Worm (Caenorhabditis elegans): ENCODE data around the gene Y62E10A.20.
A peak's percentile ranks its signal among the peaks of the same experiment; 100 is the strongest.

Gene Y62E10A.20

ce11 chrIV:13400456-13401364, 14.8 kb upstream of the Y62E10A.20 start, which contains the start of the genes memi-2 and cyp-31A5:
Gene memi-2 (minus strand): TSS chrIV:13400506.
Gene cyp-31A5 (plus strand): TSS chrIV:13401289.
- TF ChIP-seq aly-2 (tag; optimal IDR thresholded peaks at IDR 0.05) = no peak
- TF ChIP-seq skn-1 (tag; optimal IDR thresholded peaks at IDR 0.05) = no peak
- no peak for TF ChIP-seq daf-12 (tag; optimal IDR thresholded peaks at IDR 0.05)
- no peak for TF ChIP-seq fkh-2 (tag; optimal IDR thresholded peaks at IDR 0.05)
- no peak for TF ChIP-seq tbx-2 (tag; optimal IDR thresholded peaks at IDR 0.05)
- TF ChIP-seq nhr-12 (tag; optimal IDR thresholded peaks at IDR 0.05) = no peak
- no peak for TF ChIP-seq nhr-25 (tag; optimal IDR thresholded peaks at IDR 0.05)
- TF ChIP-seq ceh-82 (tag; optimal IDR thresholded peaks at IDR 0.05) = no peak
- no peak for TF ChIP-seq lin-39 (tag; optimal IDR thresholded peaks at IDR 0.05)
- no peak for TF ChIP-seq ZK546.5 (tag; optimal IDR thresholded peaks at IDR 0.05)
- TF ChIP-seq unc-39 (tag; optimal IDR thresholded peaks at IDR 0.05) = no peak
- no peak for TF ChIP-seq R02D3.7 (tag; optimal IDR thresholded peaks at IDR 0.05)
- no peak for TF ChIP-seq mml-1 (tag; optimal IDR thresholded peaks at IDR 0.05)
- no peak for TF ChIP-seq lsy-12 (tag; optimal IDR thresholded peaks at IDR 0.05)
- TF ChIP-seq unc-62 (GFP tag; optimal IDR thresholded peaks at IDR 0.05) = no peak
- TF ChIP-seq nhr-67 (tag; optimal IDR thresholded peaks at IDR 0.05) = no peak
- no peak for TF ChIP-seq egl-5 (tag; optimal IDR thresholded peaks at IDR 0.05)
- no peak for TF ChIP-seq nhr-43 (tag; optimal IDR thresholded peaks at IDR 0.05; ENCODE audit: poor library complexity, severe bottlenecking)
- no peak for TF ChIP-seq nhr-23 (tag; optimal IDR thresholded peaks at IDR 0.05)
- TF ChIP-seq ztf-11 (tag; optimal IDR thresholded peaks at IDR 0.05) = no peak

- TF ChIP-seq tbx-2 (tag; optimal IDR thresholded peaks at IDR 0.05) = no peak
- no peak for TF ChIP-seq mml-1 (tag; optimal IDR thresholded peaks at IDR 0.05)
- TF ChIP-seq elt-1 (tag; optimal IDR thresholded peaks at IDR 0.05) = no peak
- TF ChIP-seq egl-5 (tag; optimal IDR thresholded peaks at IDR 0.05) = no peak
- TF ChIP-seq R02D3.7 (tag; optimal IDR thresholded peaks at IDR 0.05) = no peak
- TF ChIP-seq mdl-1 (tag; optimal IDR thresholded peaks at IDR 0.05) = no peak
- no peak for TF ChIP-seq lin-15B (tag; optimal IDR thresholded peaks at IDR 0.05)
- TF ChIP-seq pqm-1 (tag; optimal IDR thresholded peaks at IDR 0.05) = no peak
- TF ChIP-seq fos-1 (tag; optimal IDR thresholded peaks at IDR 0.05) = no peak
- no peak for TF ChIP-seq nhr-67 (tag; optimal IDR thresholded peaks at IDR 0.05)
- TF ChIP-seq elt-2 (tag; optimal IDR thresholded peaks at IDR 0.05) = no peak
- no peak for TF ChIP-seq nhr-12 (tag; optimal IDR thresholded peaks at IDR 0.05)
- no peak for TF ChIP-seq nhr-43 (tag; optimal IDR thresholded peaks at IDR 0.05; ENCODE audit: poor library complexity, severe bottlenecking)
- TF ChIP-seq ceh-82 (tag; optimal IDR thresholded peaks at IDR 0.05) = no peak
- no peak for TF ChIP-seq daf-12 (tag; optimal IDR thresholded peaks at IDR 0.05)
- no peak for TF ChIP-seq aly-2 (tag; optimal IDR thresholded peaks at IDR 0.05)
Observed at ce11 chrIV:13398728-13399127, 12.8 kb upstream of the Y62E10A.20 start, which contains the start of gene Y62E10A.13. Gene Y62E10A.13 (minus strand): TSS chrIV:13399053.

- TF ChIP-seq snpc-4 (tag; optimal IDR thresholded peaks at IDR 0.05) (no peak), elt-2 (tag; optimal IDR thresholded peaks at IDR 0.05) (peak; percentile 90), pqm-1 (tag; optimal IDR thresholded peaks at IDR 0.05) (peak; percentile 91), nhr-43 (tag; optimal IDR thresholded peaks at IDR 0.05; ENCODE audit: poor library complexity, severe bottlenecking) (peak; percentile 8), skn-1 (tag; optimal IDR thresholded peaks at IDR 0.05) (peak; percentile 73), elt-3 (tag; optimal IDR thresholded peaks at IDR 0.05) (peak in 1 of 3 experiments; percentile 15), nhr-11 (tag; optimal IDR thresholded peaks at IDR 0.05) (no peak), pha-4 (tag; optimal IDR thresholded peaks at IDR 0.05) (peak; percentile 78), eor-1 (tag; optimal IDR thresholded peaks at IDR 0.05) (no peak)
Observed at ce11 chrIV:13396375-13396774, 10.5 kb upstream of the Y62E10A.20 start.

- TF ChIP-seq nhr-12 (tag; optimal IDR thresholded peaks at IDR 0.05) (no peak), nhr-237 (tag; optimal IDR thresholded peaks at IDR 0.05) (no peak), eor-1 (tag; optimal IDR thresholded peaks at IDR 0.05) (no peak), elt-1 (tag; optimal IDR thresholded peaks at IDR 0.05) (peak; percentile 62), ztf-11 (tag; optimal IDR thresholded peaks at IDR 0.05) (no peak), mdl-1 (tag; optimal IDR thresholded peaks at IDR 0.05) (peak; percentile 63), lsy-12 (tag; optimal IDR thresholded peaks at IDR 0.05) (peak; percentile 59), fos-1 (tag; optimal IDR thresholded peaks at IDR 0.05) (peak; percentile 18), snpc-4 (tag; optimal IDR thresholded peaks at IDR 0.05) (peak; percentile 5), ztf-4 (tag; optimal IDR thresholded peaks at IDR 0.05) (peak; percentile 38), mml-1 (tag; optimal IDR thresholded peaks at IDR 0.05) (peak; percentile 100), ceh-9 (tag; optimal IDR thresholded peaks at IDR 0.05) (no peak), nhr-67 (tag; optimal IDR thresholded peaks at IDR 0.05) (no peak), fkh-2 (tag; optimal IDR thresholded peaks at IDR 0.05) (no peak), tbx-2 (tag; optimal IDR thresholded peaks at IDR 0.05) (peak; percentile 73), ZK546.5 (tag; optimal IDR thresholded peaks at IDR 0.05) (no peak), fkh-10 (GFP tag; optimal IDR thresholded peaks at IDR 0.05) (peak; percentile 70), jun-1 (tag; optimal IDR thresholded peaks at IDR 0.05) (peak; percentile 87), nhr-11 (tag; optimal IDR thresholded peaks at IDR 0.05) (peak; percentile 59), unc-39 (tag; optimal IDR thresholded peaks at IDR 0.05) (peak; percentile 36), nhr-28 (tag; optimal IDR thresholded peaks at IDR 0.05) (no peak), pqm-1 (tag; optimal IDR thresholded peaks at IDR 0.05) (peak; percentile 65), ama-1 (optimal IDR thresholded peaks at IDR 0.05) (no peak), egl-27 (tag; optimal IDR thresholded peaks at IDR 0.05) (peak; percentile 66), unc-62 (GFP tag; optimal IDR thresholded peaks at IDR 0.05) (peak; percentile 81), pha-4 (tag; optimal IDR thresholded peaks at IDR 0.05) (peak; percentile 81), ceh-28 (tag; optimal IDR thresholded peaks at IDR 0.05) (peak; percentile 65), nhr-25 (tag; optimal IDR thresholded peaks at IDR 0.05) (peak; percentile 90), lin-15B (tag; optimal IDR thresholded peaks at IDR 0.05) (peak; percentile 45), aly-2 (tag; optimal IDR thresholded peaks at IDR 0.05) (no peak), egl-5 (tag; optimal IDR thresholded peaks at IDR 0.05) (peak; percentile 25), elt-2 (tag; optimal IDR thresholded peaks at IDR 0.05) (peak; percentile 91), elt-3 (tag; optimal IDR thresholded peaks at IDR 0.05) (peak in 1 of 3 experiments; percentile 54)
Observed at ce11 chrIV:13395255-13395654, 9.4 kb upstream of the Y62E10A.20 start.
